Worm (Caenorhabditis elegans) whole organism, L1 larva: ENCODE results near the gene dsc-1.

ENCODE experiments used
- aly-2 ChIP-seq: fragments of 150-350 bp; optimal IDR thresholded peaks from 2 replicates; lab custom pipeline; 2014; ENCODE audit warnings: missing biosample characterization, missing genetic modification characterization
- fkh-10 ChIP-seq: sonication (generic microtip); optimal IDR thresholded peaks from 2 replicates; lab custom pipeline; 2017; ENCODE audit warnings: missing biosample characterization, missing genetic modification reagents, missing genetic modification characterization
- lin-15B ChIP-seq: fragments of 150-350 bp; sonication (generic microtip); optimal IDR thresholded peaks from 3 replicates; lab custom pipeline; 2014; ENCODE audit warnings: missing biosample characterization, missing genetic modification characterization
- pqm-1 ChIP-seq: sonication (generic microtip); optimal IDR thresholded peaks from 3 replicates; lab custom pipeline; 2017; ENCODE audit warnings: missing biosample characterization, missing genetic modification characterization
- tlp-1 ChIP-seq: fragments of 150-350 bp; optimal IDR thresholded peaks from 2 replicates; lab custom pipeline; 2014; ENCODE audit warnings: missing biosample characterization, missing genetic modification characterization
- unc-86 ChIP-seq: sonication (generic microtip); optimal IDR thresholded peaks from 2 replicates; lab custom pipeline; 2016; ENCODE audit warnings: missing genetic modification characterization, missing compliant biosample characterization

DNA sequence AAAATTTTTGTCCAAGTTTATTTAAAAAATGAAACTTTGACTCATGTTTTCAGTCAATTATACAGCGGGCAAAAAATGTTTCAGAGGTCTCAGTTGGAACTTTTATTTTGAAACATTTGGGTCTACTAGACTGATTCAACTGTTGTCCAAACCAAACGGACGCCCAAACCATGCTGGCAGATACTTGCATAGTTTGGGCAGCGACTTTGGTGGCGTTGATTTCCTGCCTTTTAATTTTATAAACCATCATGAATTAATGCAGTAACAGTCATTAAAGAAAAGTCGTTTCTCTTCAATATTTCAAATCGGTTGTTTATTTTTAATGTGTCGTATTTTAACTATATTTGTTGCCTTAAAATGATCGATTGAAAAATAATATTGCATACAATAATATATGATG, 1.7 kb upstream of the dsc-1 start:
- no peak for TF ChIP-seq aly-2 (tag; lab: Kevin White, UChicago)
- no peak for TF ChIP-seq unc-86 (tag; lab: Kevin White, UChicago)
- TF ChIP-seq pqm-1 (tag; lab: Kevin White, UChicago): no peak
- no peak for TF ChIP-seq fkh-10 (GFP tag; lab: Kevin White, UChicago)
- no peak for TF ChIP-seq tlp-1 (tag; lab: Kevin White, UChicago)
- no peak for TF ChIP-seq lin-15B (tag; lab: Kevin White, UChicago)
